Worm (Caenorhabditis elegans) whole organism, late embryonic: ENCODE measurements around the gene K05F1.1.
"Not testable (repeated sequence)": the region's sequence is repeated elsewhere in the genome, so short reads cannot be mapped to it uniquely, and the experiment has no call there.

Experiments
- C38D4.7 ChIP-seq: fragments of 200-800 bp; sonication (Bioruptor generic); optimal IDR thresholded peaks from 2 replicates; lab custom pipeline; 2018; ENCODE audit warnings: mild to moderate bottlenecking, missing genetic modification characterization, moderate library complexity, missing compliant biosample characterization
- K02D7.2 ChIP-seq: sonication (generic microtip); optimal IDR thresholded peaks from 2 replicates; lab custom pipeline; 2017; ENCODE audit warnings: mild to moderate bottlenecking, missing genetic modification characterization, missing compliant biosample characterization
- Y22D7AL.16 ChIP-seq: sonication (generic microtip); optimal IDR thresholded peaks from 2 replicates; lab custom pipeline; 2016; ENCODE audit warnings: missing genetic modification characterization, missing compliant biosample characterization
- ahr-1 ChIP-seq: sonication (generic microtip); optimal IDR thresholded peaks from 2 replicates; lab custom pipeline; 2016; ENCODE audit warnings: missing genetic modification characterization, missing compliant biosample characterization
- ama-1 ChIP-seq: fragments of 150-350 bp; optimal IDR thresholded peaks from 2 replicates; lab custom pipeline; 2014
- ceh-18 ChIP-seq: sonication (generic microtip); optimal IDR thresholded peaks from 2 replicates; lab custom pipeline; 2016; ENCODE audit warnings: missing genetic modification characterization, missing compliant biosample characterization
- ceh-19 ChIP-seq: fragments of 200-800 bp; sonication (Bioruptor generic); optimal IDR thresholded peaks from 2 replicates; lab custom pipeline; 2018; ENCODE audit warnings: mild to moderate bottlenecking, missing genetic modification characterization, missing compliant biosample characterization
- ceh-2 ChIP-seq: sonication (generic microtip); optimal IDR thresholded peaks from 2 replicates; lab custom pipeline; 2016; ENCODE audit warnings: missing genotype, missing genetic modification characterization, missing compliant biosample characterization
- ceh-31 ChIP-seq: sonication (generic microtip); optimal IDR thresholded peaks from 2 replicates; lab custom pipeline; 2016; ENCODE audit warnings: missing genetic modification characterization, missing compliant biosample characterization
- ceh-34 ChIP-seq: sonication (generic microtip); optimal IDR thresholded peaks from 2 replicates; lab custom pipeline; 2016; ENCODE audit warnings: mild to moderate bottlenecking, missing genetic modification characterization, missing compliant biosample characterization
- ceh-48 ChIP-seq: sonication (generic microtip); optimal IDR thresholded peaks from 2 replicates; lab custom pipeline; 2016; ENCODE audit warnings: missing genetic modification characterization, inconsistent platforms, missing compliant biosample characterization
- ceh-6 ChIP-seq: fragments of 200-800 bp; sonication (Bioruptor generic); optimal IDR thresholded peaks from 2 replicates; lab custom pipeline; 2018; ENCODE audit warnings: mild to moderate bottlenecking, missing genetic modification characterization, missing compliant biosample characterization
- che-1 ChIP-seq: sonication (generic microtip); optimal IDR thresholded peaks from 2 replicates; lab custom pipeline; 2016; ENCODE audit warnings: mild to moderate bottlenecking, missing genetic modification characterization, missing compliant biosample characterization
- dmd-4 ChIP-seq: sonication (generic microtip); optimal IDR thresholded peaks from 2 replicates; lab custom pipeline; 2016; ENCODE audit warnings: borderline replicate concordance, missing genetic modification characterization, missing compliant biosample characterization
- dve-1 ChIP-seq: sonication (generic microtip); optimal IDR thresholded peaks from 2 replicates; lab custom pipeline; 2017; ENCODE audit warnings: antibody characterized with exemption, mild to moderate bottlenecking, missing genetic modification characterization, missing compliant biosample characterization
- elt-2 ChIP-seq: sonication (generic microtip); optimal IDR thresholded peaks from 2 replicates; lab custom pipeline; 2016; ENCODE audit warnings: missing genetic modification reagents, missing genetic modification characterization, missing compliant biosample characterization
- elt-4 ChIP-seq: sonication (generic microtip); optimal IDR thresholded peaks from 2 replicates; lab custom pipeline; 2016; ENCODE audit warnings: missing genetic modification characterization, missing compliant biosample characterization
- ets-4 ChIP-seq: sonication (generic microtip); optimal IDR thresholded peaks from 2 replicates; lab custom pipeline; 2016; ENCODE audit warnings: missing genetic modification characterization, missing compliant biosample characterization
- eyg-1 ChIP-seq: sonication (generic microtip); optimal IDR thresholded peaks from 2 replicates; lab custom pipeline; 2016; ENCODE audit warnings: missing genotype, missing genetic modification characterization, missing compliant biosample characterization
- fax-1 ChIP-seq: sonication (generic microtip); optimal IDR thresholded peaks from 2 replicates; lab custom pipeline; 2016; ENCODE audit warnings: missing genotype, missing genetic modification characterization, missing compliant biosample characterization
- fkh-10 ChIP-seq: fragments of 150-350 bp; optimal IDR thresholded peaks from 2 replicates; lab custom pipeline; 2014; ENCODE audit warnings: missing biosample characterization, missing genetic modification reagents, missing genetic modification characterization
- fkh-6 ChIP-seq: sonication (generic microtip); optimal IDR thresholded peaks from 2 replicates; lab custom pipeline; 2016; ENCODE audit warnings: missing genetic modification characterization, missing compliant biosample characterization
- hlh-13 ChIP-seq: fragments of 200-800 bp; sonication (Bioruptor generic); optimal IDR thresholded peaks from 2 replicates; lab custom pipeline; 2018; ENCODE audit warnings: mild to moderate bottlenecking, missing genetic modification characterization, missing compliant biosample characterization
- hlh-15 ChIP-seq: sonication (generic microtip); optimal IDR thresholded peaks from 2 replicates; lab custom pipeline; 2016; ENCODE audit warnings: missing genetic modification characterization, missing compliant biosample characterization
- hlh-6 ChIP-seq: sonication (generic microtip); optimal IDR thresholded peaks from 2 replicates; lab custom pipeline; 2016; ENCODE audit warnings: missing genotype, missing genetic modification characterization, missing compliant biosample characterization
- lim-6 ChIP-seq: sonication (generic microtip); optimal IDR thresholded peaks from 2 replicates; lab custom pipeline; 2016; ENCODE audit warnings: missing genetic modification characterization, missing compliant biosample characterization
- lin-11 ChIP-seq: fragments of 200-800 bp; sonication (Bioruptor generic); optimal IDR thresholded peaks from 2 replicates; lab custom pipeline; 2018; ENCODE audit warnings: mild to moderate bottlenecking, missing genetic modification characterization, missing compliant biosample characterization
- nfya-1 ChIP-seq: sonication (generic microtip); optimal IDR thresholded peaks from 2 replicates; lab custom pipeline; 2017; ENCODE audit warnings: missing genetic modification characterization, mild to moderate bottlenecking, missing compliant biosample characterization, antibody characterized with exemption, moderate library complexity
- nhr-232 ChIP-seq: sonication (generic microtip); optimal IDR thresholded peaks from 2 replicates; lab custom pipeline; 2016; ENCODE audit warnings: missing genetic modification characterization, missing compliant biosample characterization
- pax-1 ChIP-seq: fragments of 150-350 bp; optimal IDR thresholded peaks from 2 replicates; lab custom pipeline; 2014; ENCODE audit warnings: missing biosample characterization, missing genetic modification characterization
- pha-2 ChIP-seq: sonication (generic microtip); optimal IDR thresholded peaks from 2 replicates; lab custom pipeline; 2017; ENCODE audit warnings: mild to moderate bottlenecking, missing genetic modification characterization, missing compliant biosample characterization
- pqm-1 ChIP-seq: sonication (generic microtip); optimal IDR thresholded peaks from 2 replicates; lab custom pipeline; 2016; ENCODE audit warnings: missing genetic modification characterization, missing compliant biosample characterization
- rnt-1 ChIP-seq: sonication (generic microtip); optimal IDR thresholded peaks from 2 replicates; lab custom pipeline; 2016; ENCODE audit warnings: missing genetic modification characterization, missing compliant biosample characterization
- sox-4 ChIP-seq: sonication (generic microtip); optimal IDR thresholded peaks from 2 replicates; lab custom pipeline; 2017; ENCODE audit warnings: mild to moderate bottlenecking, missing genetic modification characterization, inconsistent platforms, missing compliant biosample characterization
- tbx-2 ChIP-seq: sonication (generic microtip); optimal IDR thresholded peaks from 2 replicates; lab custom pipeline; 2016; ENCODE audit warnings: missing genetic modification characterization, missing compliant biosample characterization
- ttx-3 ChIP-seq: sonication (generic microtip); optimal IDR thresholded peaks from 2 replicates; lab custom pipeline; 2016; ENCODE audit warnings: missing genetic modification reagents, missing genetic modification characterization, missing compliant biosample characterization
- unc-3 ChIP-seq, 2 experiments: fragments of 200-800 bp in 1 of 2; sonication (Bioruptor generic) in 1 of 2; sonication (generic microtip) in 1 of 2; conservative IDR thresholded peaks in 1 of 2; optimal IDR thresholded peaks in 1 of 2; 2 replicates each; pipeline versions ENCODE4 v1.3.6 to Lab custom; 2016 to 2022; ENCODE audit warnings: missing compliant biosample characterization in 2 of 2, missing genetic modification characterization in 2 of 2, missing genetic modification reagents in 1 of 2
- unc-42 ChIP-seq: sonication (generic microtip); optimal IDR thresholded peaks from 2 replicates; lab custom pipeline; 2016; ENCODE audit warnings: missing genotype, missing genetic modification characterization, missing compliant biosample characterization
- unc-55 ChIP-seq: sonication (generic microtip); optimal IDR thresholded peaks from 2 replicates; lab custom pipeline; 2017; ENCODE audit warnings: missing biosample characterization, missing genetic modification reagents, missing genetic modification characterization
- ztf-16 ChIP-seq: sonication (generic microtip); optimal IDR thresholded peaks from 2 replicates; lab custom pipeline; 2017; ENCODE audit warnings: missing genetic modification characterization, missing compliant biosample characterization

The K05F1.1 gene

DNA sequence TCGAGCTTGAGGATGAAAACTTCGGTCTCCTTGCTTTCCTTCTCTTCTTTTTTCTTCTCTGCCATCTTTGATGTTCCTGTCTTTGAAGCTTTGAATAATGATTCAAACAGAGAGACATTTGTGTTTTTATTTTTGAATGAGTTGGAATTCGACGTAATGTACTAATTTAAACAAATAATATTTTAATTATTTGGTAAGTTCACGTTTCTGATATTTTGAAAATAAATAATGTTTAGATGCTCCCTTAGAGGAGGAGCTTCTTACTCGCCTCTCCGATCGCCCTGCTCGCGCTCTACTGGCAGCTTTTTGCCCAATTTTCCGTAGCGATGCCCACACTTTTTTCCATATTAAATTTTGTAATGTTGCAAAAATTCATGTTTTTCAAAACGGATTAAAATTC is at the start of gene K05F1.1, which contains the start of gene K05F1.9:
K05F1.1 (plus strand) TSS at position 308 of the 400 bp plus-strand sequence.
K05F1.9 (minus strand) TSS at position 101 of the 400 bp plus-strand sequence.
- TF ChIP-seq unc-55 (no peak), ahr-1 (tag; lab: Kevin White, UChicago) (no peak), fax-1 (no peak), dmd-4 (tag; lab: Kevin White, UChicago) (no peak), fkh-6 (no peak), tbx-2 (tag; lab: Kevin White, UChicago) (no peak), Y22D7AL.16 (no peak), che-1 (no peak), ceh-19 (GFP tag; lab: Kevin White, UChicago) (no peak), ama-1 (lab: Kevin White, UChicago) (no peak), pqm-1 (no peak), ceh-6 (no peak)

DNA sequence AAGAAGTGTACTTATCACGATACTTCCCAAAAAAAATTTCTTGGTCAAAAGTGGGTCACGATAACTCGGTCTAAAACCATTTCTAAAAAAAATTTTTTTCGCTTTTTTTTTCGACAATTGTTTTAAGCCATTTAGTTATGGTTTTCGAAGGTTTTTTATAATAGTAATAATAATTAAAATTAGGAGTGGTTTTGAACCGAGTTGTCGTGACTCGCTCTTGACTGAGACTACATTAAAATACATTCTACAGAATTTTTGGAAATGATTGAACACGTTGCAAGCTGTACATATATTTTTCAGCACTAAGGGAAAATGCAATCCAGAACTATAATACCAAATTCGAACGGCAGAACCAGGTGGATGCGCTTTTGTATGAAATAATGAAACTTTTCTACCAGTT is 47.0 kb upstream of the K05F1.1 start, which contains the start of gene F10C1.8:
F10C1.8 (plus strand) TSS at position 301 of the 400 bp plus-strand sequence.
- no peak for TF ChIP-seq ceh-48 (tag; lab: Kevin White, UChicago)
- TF ChIP-seq lin-11 (tag; lab: Kevin White, UChicago), result no peak
- TF ChIP-seq C38D4.7 (GFP tag; lab: Kevin White, UChicago), result no peak
- TF ChIP-seq fkh-10 (GFP tag; lab: Kevin White, UChicago), result no peak
- TF ChIP-seq ceh-2 (tag; lab: Kevin White, UChicago), result no peak

DNA sequence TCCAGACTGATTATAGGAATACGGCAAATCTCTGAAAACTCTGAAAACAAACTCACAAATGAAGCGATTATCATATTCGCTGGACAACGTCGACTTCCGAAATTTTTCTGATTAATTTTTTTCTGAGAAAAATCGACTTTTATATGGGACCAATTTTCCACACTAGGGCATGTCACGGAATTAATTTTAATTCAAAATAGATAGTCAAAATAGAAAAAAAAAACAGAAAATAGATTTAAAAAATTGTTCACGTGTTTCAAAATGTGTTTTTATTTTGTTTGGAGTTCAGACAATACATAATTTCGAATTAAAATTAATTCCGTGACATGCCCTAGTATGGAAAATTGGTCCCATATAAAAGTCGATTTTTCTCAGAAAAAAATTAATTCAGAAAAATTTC is 43.5 kb upstream of the K05F1.1 start, which contains the start of the genes F10C1.3 and F10C1.23:
F10C1.3 (minus strand) TSS at position 101 of the 400 bp plus-strand sequence.
F10C1.23 (plus strand) TSS at position 385 of the 400 bp plus-strand sequence.
- not testable (repeated sequence) for TF ChIP-seq pax-1 (tag; lab: Kevin White, UChicago); eyg-1 (tag; lab: Kevin White, UChicago); hlh-6

DNA sequence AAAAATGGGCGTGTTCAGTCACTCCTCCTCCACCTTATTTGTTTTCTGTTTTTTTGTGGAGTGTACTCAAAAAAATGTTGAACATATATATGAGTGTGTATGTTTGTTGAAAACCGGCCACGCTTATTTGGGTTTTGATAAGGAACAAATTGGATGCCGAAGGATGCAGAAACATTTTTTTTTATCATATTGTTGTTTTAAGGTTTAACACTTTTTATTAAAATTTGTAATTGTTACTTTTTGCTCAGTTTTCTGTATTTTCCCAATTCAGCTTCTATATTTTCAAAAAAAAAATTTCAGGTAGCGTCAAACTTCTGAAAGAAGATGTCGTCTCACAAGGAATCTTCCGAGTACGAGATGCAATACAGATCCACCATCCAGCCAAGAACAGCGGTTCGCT is 35.9 kb upstream of the K05F1.1 start, which contains the start of gene ifb-1:
ifb-1 (plus strand) TSS at position 301 of the 400 bp plus-strand sequence.
- no peak for TF ChIP-seq ceh-18
- no peak for TF ChIP-seq tbx-2 (tag; lab: Kevin White, UChicago)
- TF ChIP-seq unc-3 (GFP tag; conservative IDR thresholded peaks at IDR 0.05; lab: Robert Waterston, UW), result no peak
- no peak for TF ChIP-seq unc-3 (tag; optimal IDR thresholded peaks at IDR 0.05; lab: Kevin White, UChicago)
- no peak for TF ChIP-seq rnt-1 (tag; lab: Kevin White, UChicago)
- no peak for TF ChIP-seq unc-55
- no peak for TF ChIP-seq sox-4 (tag; lab: Kevin White, UChicago)
- TF ChIP-seq lim-6 (tag; lab: Kevin White, UChicago), result no peak
- no peak for TF ChIP-seq ttx-3 (tag; lab: Kevin White, UChicago)
- no peak for TF ChIP-seq hlh-15 (tag; lab: Kevin White, UChicago)
- no peak for TF ChIP-seq che-1
- TF ChIP-seq ceh-31 (tag; lab: Kevin White, UChicago), result no peak
- TF ChIP-seq fkh-6, result no peak
- no peak for TF ChIP-seq hlh-13
- no peak for TF ChIP-seq pha-2
- TF ChIP-seq, all 69 proteins: peak for 0

DNA sequence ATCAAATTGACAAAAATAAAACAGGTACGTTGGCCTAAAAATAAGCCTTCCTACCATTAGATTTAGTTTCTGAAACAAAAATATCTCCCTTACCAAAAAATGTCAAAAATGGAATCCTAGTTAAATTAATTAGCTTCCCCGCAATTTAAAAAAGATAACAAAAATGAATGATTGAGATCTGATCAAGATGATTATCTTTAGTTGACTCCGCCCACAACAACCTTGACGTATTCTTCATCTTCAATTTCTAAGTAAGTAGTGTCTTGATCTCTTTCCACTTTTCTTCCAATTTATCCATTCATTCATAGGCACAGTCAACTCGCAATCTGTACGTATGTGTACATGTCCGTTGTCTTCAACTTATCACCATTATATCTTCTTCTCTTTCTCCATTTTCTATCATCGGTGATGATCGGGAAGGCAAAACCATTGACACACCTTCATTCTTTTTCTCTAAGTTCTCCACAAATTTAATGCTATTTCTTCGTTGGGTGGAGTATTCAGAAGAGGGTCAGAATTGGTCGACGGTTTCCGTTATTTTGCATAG is 32.8 kb upstream of the K05F1.1 start:
- TF ChIP-seq dve-1 (tag; lab: Kevin White, UChicago), result no peak
- no peak for TF ChIP-seq elt-2 (tag; lab: Kevin White, UChicago)
- TF ChIP-seq che-1, result no peak
- no peak for TF ChIP-seq nhr-232 (tag; lab: Kevin White, UChicago)
- no peak for TF ChIP-seq lin-11 (tag; lab: Kevin White, UChicago)
- no peak for TF ChIP-seq hlh-6
- no peak for TF ChIP-seq dmd-4 (tag; lab: Kevin White, UChicago)
- no peak for TF ChIP-seq ceh-34
- no peak for TF ChIP-seq eyg-1 (tag; lab: Kevin White, UChicago)
- TF ChIP-seq ets-4 (tag; lab: Kevin White, UChicago), result no peak
- TF ChIP-seq nfya-1 (tag; lab: Kevin White, UChicago), result no peak
- TF ChIP-seq unc-42 (tag; lab: Kevin White, UChicago), result no peak
- TF ChIP-seq pqm-1, result no peak
- TF ChIP-seq K02D7.2, result no peak
- no peak for TF ChIP-seq unc-3 (GFP tag; conservative IDR thresholded peaks at IDR 0.05; lab: Robert Waterston, UW)
- TF ChIP-seq unc-3 (tag; optimal IDR thresholded peaks at IDR 0.05; lab: Kevin White, UChicago), result no peak
- no peak for TF ChIP-seq ceh-31 (tag; lab: Kevin White, UChicago)
- TF ChIP-seq ztf-16 (tag; lab: Kevin White, UChicago), result no peak
- no peak for TF ChIP-seq lim-6 (tag; lab: Kevin White, UChicago)
- TF ChIP-seq elt-4, result no peak
